Fruit fly (Drosophila melanogaster): ENCODE results near the gene grn.

The grn gene

DNA sequence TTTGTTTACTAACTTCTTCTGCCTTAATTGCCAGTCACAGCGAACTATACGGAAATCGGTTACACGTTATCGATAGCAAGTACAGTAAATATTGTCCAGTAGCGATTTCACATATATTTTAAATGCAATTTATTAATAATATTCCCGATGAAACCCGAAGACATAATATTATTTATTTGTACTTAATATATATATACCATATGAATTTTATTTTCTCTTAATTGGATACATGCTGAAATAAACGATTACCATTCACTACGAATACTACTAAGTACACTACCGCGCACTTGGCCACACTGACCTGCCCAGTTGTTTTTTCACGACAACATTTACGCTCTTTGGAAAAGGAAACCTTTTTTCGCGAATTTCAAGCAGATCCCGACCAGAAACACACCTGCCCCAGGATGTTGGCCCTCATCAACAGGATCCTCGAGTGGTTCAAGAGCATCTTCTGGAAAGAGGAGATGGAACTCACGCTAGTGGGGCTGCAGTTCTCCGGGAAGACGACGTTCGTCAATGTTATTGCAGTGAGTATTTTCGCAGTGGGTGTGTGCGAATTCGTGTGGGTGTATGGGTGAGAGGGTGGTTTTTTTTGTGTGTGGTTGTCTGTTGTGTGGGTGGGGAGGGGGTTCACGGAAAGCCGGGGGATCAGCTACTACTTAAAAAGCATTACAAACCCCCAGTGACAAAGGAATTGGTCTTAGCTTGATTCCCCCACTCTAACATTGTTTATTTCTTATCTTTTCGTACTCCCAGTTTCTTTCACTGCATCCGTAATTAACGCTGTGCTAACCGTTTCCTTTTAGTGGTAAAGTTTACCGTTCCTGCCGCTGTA lies 54.7 kb downstream of the grn start, which contains the start of the genes CG9667 and Arl8 (continued):
- peak; percentile 61 for TF ChIP-seq CG13894 (tag; optimal IDR thresholded peaks at IDR 0.05)
- TF ChIP-seq pros (GFP tag; optimal IDR thresholded peaks at IDR 0.05), result no peak
- no peak for TF ChIP-seq CG2129 (GFP tag; IDR thresholded peaks at IDR 0.05; ENCODE audit: partially characterized antibody)
- TF ChIP-seq Tbp (GFP tag; optimal IDR thresholded peaks at IDR 0.05), result no peak
- TF ChIP-seq sens (GFP tag), result peak; percentile 70
- peak; percentile 38 for TF ChIP-seq Ets97D (GFP tag; optimal IDR thresholded peaks at IDR 0.05)
- TF ChIP-seq Ravus (GFP tag; IDR thresholded peaks at IDR 0.05), result no peak
- peak; percentile 58 for TF ChIP-seq stc (GFP tag; IDR thresholded peaks at IDR 0.05)
- peak; percentile 45; the same call in 1 of the 2 replicates for TF ChIP-seq CG11085 (GFP tag; IDR thresholded peaks at IDR 0.05)
- TF ChIP-seq Blimp-1 (GFP tag; optimal IDR thresholded peaks at IDR 0.05), result peak; percentile 60
- peak; percentile 17 for TF ChIP-seq nom (GFP tag; optimal IDR thresholded peaks at IDR 0.05)
- no peak; the same call in 2 of the 3 replicates for TF ChIP-seq knrl (GFP tag; IDR thresholded peaks at IDR 0.05; ENCODE audit: partially characterized antibody)
- TF ChIP-seq gce (GFP tag; IDR thresholded peaks at IDR 0.05), result no peak
- peak; percentile 69 for TF ChIP-seq CG2120 (GFP tag; optimal IDR thresholded peaks at IDR 0.05)
- peak; percentile 57 for TF ChIP-seq fd3F (GFP tag; optimal IDR thresholded peaks at IDR 0.05)
- TF ChIP-seq repo (GFP tag; optimal IDR thresholded peaks at IDR 0.05), result no peak
- no peak for TF ChIP-seq Hmx (GFP tag; optimal IDR thresholded peaks at IDR 0.05)
- no peak for TF ChIP-seq corto (GFP tag; optimal IDR thresholded peaks at IDR 0.05)
- no peak for TF ChIP-seq Hr39 (optimal IDR thresholded peaks at IDR 0.05)
- no peak for TF ChIP-seq sima (GFP tag; optimal IDR thresholded peaks at IDR 0.05)
- TF ChIP-seq p53 (GFP tag; optimal IDR thresholded peaks at IDR 0.05), result no peak
- peak; percentile 34 for TF ChIP-seq twi (tag; optimal IDR thresholded peaks at IDR 0.05)
- no peak for TF ChIP-seq dm (GFP tag; optimal IDR thresholded peaks at IDR 0.05)
- 0 out of 2 replicates have a peak, but pooled peaks have one; percentile 40 for TF ChIP-seq CG14014 (GFP tag; IDR thresholded peaks at IDR 0.05)
- TF ChIP-seq CG10147 (GFP tag; optimal IDR thresholded peaks at IDR 0.05), result peak; percentile 68
- TF ChIP-seq CG9215 (GFP tag; IDR thresholded peaks at IDR 0.05), result peak; percentile 68
- TF ChIP-seq fd96Cb (tag; optimal IDR thresholded peaks at IDR 0.05), result peak; percentile 51
- TF ChIP-seq CG34376 (GFP tag; optimal IDR thresholded peaks at IDR 0.05), result peak; percentile 56
- peak; percentile 77 for TF ChIP-seq CG31441 (GFP tag; IDR thresholded peaks at IDR 0.05)
- peak; percentile 73 for TF ChIP-seq CG14441 (GFP tag; IDR thresholded peaks at IDR 0.05)
- peak; percentile 62 for TF ChIP-seq unpg (GFP tag; optimal IDR thresholded peaks at IDR 0.05)
- peak; percentile 38 for TF ChIP-seq psq (GFP tag; optimal IDR thresholded peaks at IDR 0.05)
- no peak for TF ChIP-seq CG10274 (GFP tag; optimal IDR thresholded peaks at IDR 0.05)
- peak; percentile 54 for TF ChIP-seq B-H2 (GFP tag; optimal IDR thresholded peaks at IDR 0.05)
- peak; percentile 67 for TF ChIP-seq CG18262 (tag; optimal IDR thresholded peaks at IDR 0.05)
- peak; percentile 73 for TF ChIP-seq CG4424 (GFP tag; optimal IDR thresholded peaks at IDR 0.05)
- TF ChIP-seq CG15479 (GFP tag; optimal IDR thresholded peaks at IDR 0.05), result no peak
- TF ChIP-seq HmgD (GFP tag; optimal IDR thresholded peaks at IDR 0.05), result no peak
- TF ChIP-seq odd (GFP tag; optimal IDR thresholded peaks at IDR 0.05), result no peak
- no peak for TF ChIP-seq CG6254 (GFP tag; optimal IDR thresholded peaks at IDR 0.05)
- TF ChIP-seq Hr78 (GFP tag; optimal IDR thresholded peaks at IDR 0.05), result no peak
- peak in 1 of 2 experiments; percentile 41 for TF ChIP-seq insv (GFP tag; optimal IDR thresholded peaks at IDR 0.05)
- TF ChIP-seq Antp (GFP tag; optimal IDR thresholded peaks at IDR 0.05), result no peak
- no peak for TF ChIP-seq CkIIα-i1 (GFP tag; IDR thresholded peaks at IDR 0.05)
- TF ChIP-seq CG2875 (GFP tag; optimal IDR thresholded peaks at IDR 0.05), result no peak
- TF ChIP-seq CG15514 (GFP tag; optimal IDR thresholded peaks at IDR 0.05), result peak; percentile 60
- TF ChIP-seq CG2712 (tag; optimal IDR thresholded peaks at IDR 0.05), result peak; percentile 83
- peak; percentile 22 for TF ChIP-seq yki (optimal IDR thresholded peaks at IDR 0.05)
- TF ChIP-seq D19B (GFP tag; optimal IDR thresholded peaks at IDR 0.05), result peak; percentile 28

Data from whole organism, embryonic.